Fruit fly (Drosophila melanogaster) whole organism, pupa: Measurements from ENCODE around the gene yellow-k.

Experiments
- CG4496 ChIP-seq: fragments of 200-800 bp; sonication (Bioruptor generic); IDR thresholded peaks from 3 replicates; pipeline ENCODE4 v1.3.6; 2022; ENCODE audit warnings: missing biosample characterization, missing genetic modification characterization
- Snoo ChIP-seq: fragments of 200-800 bp; sonication (Bioruptor generic); optimal IDR thresholded peaks from 3 replicates; lab custom pipeline; 2017; ENCODE audit warnings: missing biosample characterization, mild to moderate bottlenecking, missing genetic modification characterization, inconsistent platforms

- no peak for TF ChIP-seq CG4496
- no peak for TF ChIP-seq Snoo (tag; lab: Kevin White, UChicago)
These were observed 25.0 kb upstream of the yellow-k start, which contains the start of gene CG12355 for dm6 chr3L:15495449-15495848.
